Worm (Caenorhabditis elegans): ENCODE data around the gene B0303.11.

The B0303.11 gene

ce11 chrIII:8710310-8710709 is at the start of gene B0303.11:
B0303.11 (minus strand) TSS chrIII:8710410.
- no peak for TF ChIP-seq D2030.7 (GFP tag; IDR thresholded peaks at IDR 0.05)
- no peak for TF ChIP-seq hmg-20 (GFP tag; IDR thresholded peaks at IDR 0.05)
- TF ChIP-seq rec-8 (tag; optimal IDR thresholded peaks at IDR 0.05) = no peak
- no peak for TF ChIP-seq fkh-3 (tag; optimal IDR thresholded peaks at IDR 0.05)
- no peak for TF ChIP-seq nhr-120 (GFP tag; IDR thresholded peaks at IDR 0.05)
- no peak for TF ChIP-seq Y53F4B.3 (GFP tag; IDR thresholded peaks at IDR 0.05)
- TF ChIP-seq nhr-80 (tag; optimal IDR thresholded peaks at IDR 0.05) = no peak
- no peak for TF ChIP-seq bed-2 (GFP tag; IDR thresholded peaks at IDR 0.05)
- TF ChIP-seq snpc-3.4 (tag; optimal IDR thresholded peaks at IDR 0.05) = no peak
- TF ChIP-seq unc-62 (GFP tag; optimal IDR thresholded peaks at IDR 0.05) = no peak
- no peak for TF ChIP-seq ceh-79 (tag; optimal IDR thresholded peaks at IDR 0.05)
- no peak for TF ChIP-seq hsf-1 (GFP tag; IDR thresholded peaks at IDR 0.05)
- TF ChIP-seq nhr-179 (tag; optimal IDR thresholded peaks at IDR 0.05) = no peak
- TF ChIP-seq ZK185.1 (tag; optimal IDR thresholded peaks at IDR 0.05; ENCODE audit: poor library complexity, severe bottlenecking) = no peak
- no peak for TF ChIP-seq rpc-1 (optimal IDR thresholded peaks at IDR 0.05)
- TF ChIP-seq rpc-1 (tag; optimal IDR thresholded peaks at IDR 0.05) = no peak
- TF ChIP-seq aptf-2 (GFP tag; conservative IDR thresholded peaks at IDR 0.05) = no peak
- TF ChIP-seq B0336.3 (GFP tag; IDR thresholded peaks at IDR 0.05) = no peak
- TF ChIP-seq egrh-3 (GFP tag; IDR thresholded peaks at IDR 0.05) = no peak
- no peak for TF ChIP-seq snpc-4 (GFP tag; optimal IDR thresholded peaks at IDR 0.05)
- TF ChIP-seq snpc-4 (tag; optimal IDR thresholded peaks at IDR 0.05) = no peak

ce11 chrIII:8754682-8755081 is 44.5 kb upstream of the B0303.11 start, which contains the start of gene tomm-70:
tomm-70 (minus strand) TSS chrIII:8754750.
- TF ChIP-seq mxl-1 (tag; optimal IDR thresholded peaks at IDR 0.05) = no peak
- TF ChIP-seq attf-3 (GFP tag; conservative IDR thresholded peaks at IDR 0.05) = peak; percentile 81

ce11 chrIII:8750606-8751005 is 40.4 kb upstream of the B0303.11 start, which contains the start of gene ugtp-1:
ugtp-1 (minus strand) TSS chrIII:8750706.
- no peak for TF ChIP-seq bed-1 (GFP tag; IDR thresholded peaks at IDR 0.05)
- no peak for TF ChIP-seq nhr-179 (tag; optimal IDR thresholded peaks at IDR 0.05)

ce11 chrIII:8749487-8749886 is 39.3 kb upstream of the B0303.11 start, which contains the start of gene sma-2:
sma-2 (plus strand) TSS chrIII:8749680.
- TF ChIP-seq snpc-4 (GFP tag; optimal IDR thresholded peaks at IDR 0.05) (no peak), snpc-4 (tag; optimal IDR thresholded peaks at IDR 0.05) (peak in 1 of 4 experiments; percentile 30), B0336.3 (GFP tag; IDR thresholded peaks at IDR 0.05) (peak; percentile 44; the same call in 1 of the 2 replicates), cebp-1 (GFP tag; IDR thresholded peaks at IDR 0.05) (no peak), cebp-1 (tag; optimal IDR thresholded peaks at IDR 0.05) (peak; percentile 73), nhr-90 (tag; optimal IDR thresholded peaks at IDR 0.05) (peak; percentile 7), hmg-1.2 (GFP tag; IDR thresholded peaks at IDR 0.05) (peak; percentile 85), lir-1 (GFP tag; conservative IDR thresholded peaks at IDR 0.05) (0 out of 2 replicates have a peak, but pooled peaks have one; percentile 6), ztf-22 (GFP tag; optimal IDR thresholded peaks at IDR 0.05) (peak; percentile 27), ets-4 (GFP tag; optimal IDR thresholded peaks at IDR 0.05) (peak; percentile 18), nhr-27 (tag; optimal IDR thresholded peaks at IDR 0.05) (no peak), let-526 (GFP tag; IDR thresholded peaks at IDR 0.05) (0 out of 2 replicates have a peak, but pooled peaks have one; percentile 50), K11D2.4 (GFP tag; IDR thresholded peaks at IDR 0.05) (no peak), nhr-80 (tag; optimal IDR thresholded peaks at IDR 0.05) (peak; percentile 93), F33H1.4 (GFP tag; IDR thresholded peaks at IDR 0.05) (no peak), tbp1 (GFP tag; optimal IDR thresholded peaks at IDR 0.05) (peak; percentile 36), let-607 (tag; optimal IDR thresholded peaks at IDR 0.05) (peak; percentile 24 to 30), aptf-3 (GFP tag; IDR thresholded peaks at IDR 0.05) (no peak), nfyb-1 (GFP tag; IDR thresholded peaks at IDR 0.05) (0 out of 2 replicates have a peak, but pooled peaks have one; percentile 33), F23B12.7 (tag; optimal IDR thresholded peaks at IDR 0.05; ENCODE audit: insufficient read depth) (peak; percentile 47), chd-7 (tag; optimal IDR thresholded peaks at IDR 0.05) (peak; percentile 54), lin-40 (tag; optimal IDR thresholded peaks at IDR 0.05) (peak; percentile 64), attf-5 (GFP tag; optimal IDR thresholded peaks at IDR 0.05) (peak; percentile 68), atf-7 (tag; optimal IDR thresholded peaks at IDR 0.05) (peak; percentile 68)
